Fruit fly (Drosophila melanogaster): ENCODE measurements around the gene Tsp96F.

DNA sequence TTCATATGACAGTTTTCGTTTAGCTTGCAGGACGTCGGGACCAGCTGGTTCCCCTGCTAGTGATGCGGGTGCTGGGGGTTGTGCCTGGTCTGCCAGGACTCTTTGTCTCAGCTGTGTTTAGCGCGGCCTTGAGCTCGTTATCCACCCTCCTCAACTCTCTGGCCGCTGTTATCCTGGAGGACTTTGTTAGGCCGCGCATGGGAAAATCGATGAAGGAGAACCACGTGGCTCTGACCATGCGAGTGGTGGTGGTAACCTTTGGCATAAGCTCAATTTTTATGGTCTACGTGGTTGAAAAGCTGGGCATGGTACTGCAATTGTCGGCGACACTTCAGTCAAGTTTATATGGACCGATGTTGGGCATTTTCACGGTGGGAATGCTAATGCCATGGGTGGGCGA is 38.7 kb upstream of the Tsp96F start:
- TF ChIP-seq CG8478 (optimal IDR thresholded peaks at IDR 0.05) (no peak), CTCF (optimal IDR thresholded peaks at IDR 0.05) (no peak)
